Worm (Caenorhabditis elegans) whole organism, L4 larva: ENCODE results near the gene ZK792.5.
A peak's percentile ranks its signal among the peaks of the same experiment; 100 is the strongest.

Experiments used
- D1046.2 ChIP-seq: fragments of 200-800 bp; sonication (Bioruptor generic); IDR thresholded peaks from 2 replicates; pipeline ENCODE4 v1.3.6; 2022; ENCODE audit warnings: missing genetic modification characterization, missing compliant biosample characterization
- F26F4.8 ChIP-seq: fragments of 200-800 bp; sonication (Bioruptor generic); conservative IDR thresholded peaks from 2 replicates; pipeline ENCODE4 v1.3.6; 2022; ENCODE audit warnings: missing genetic modification characterization, missing compliant biosample characterization
- F44E2.7 ChIP-seq: fragments of 200-800 bp; sonication (Bioruptor generic); IDR thresholded peaks from 2 replicates; pipeline ENCODE4 v2.1.2; 2022; ENCODE audit warnings: missing genetic modification characterization, missing compliant biosample characterization
- F49E8.2 ChIP-seq: sonication (generic microtip); optimal IDR thresholded peaks from 2 replicates; lab custom pipeline; 2016; ENCODE audit warnings: missing compliant biosample characterization, mild to moderate bottlenecking, missing genetic modification characterization, borderline replicate concordance
- T26A8.4 ChIP-seq: fragments of 200-800 bp; sonication (Bioruptor generic); IDR thresholded peaks from 2 replicates; pipeline ENCODE4 v1.3.6; 2022; ENCODE audit warnings: missing genetic modification characterization, missing compliant biosample characterization
- Y105C5A.15 ChIP-seq: fragments of 200-800 bp; sonication (Bioruptor generic); IDR thresholded peaks from 2 replicates; pipeline ENCODE4 v1.3.6; 2022; ENCODE audit warnings: missing genetic modification characterization, missing compliant biosample characterization
- Y75B8A.6 ChIP-seq: fragments of 200-800 bp; sonication (Bioruptor generic); IDR thresholded peaks from 2 replicates; pipeline ENCODE4 v1.3.6; 2022; ENCODE audit warnings: missing genetic modification reagents, missing genetic modification characterization, missing compliant biosample characterization
- ZK337.2 ChIP-seq: fragments of 200-800 bp; sonication (Bioruptor generic); IDR thresholded peaks from 2 replicates; pipeline ENCODE4 v1.3.6; 2022; ENCODE audit warnings: missing genetic modification reagents, missing genetic modification characterization, missing compliant biosample characterization
- ceh-20 ChIP-seq: fragments of 200-800 bp; sonication (Bioruptor generic); IDR thresholded peaks from 2 replicates; pipeline ENCODE4 v1.3.6; 2022; ENCODE audit warnings: missing genetic modification reagents, missing genetic modification characterization, missing compliant biosample characterization
- ceh-28 ChIP-seq: fragments of 150-350 bp; optimal IDR thresholded peaks from 2 replicates; lab custom pipeline; 2014; ENCODE audit warnings: missing biosample characterization, missing genetic modification reagents, missing genetic modification characterization
- ceh-82 ChIP-seq: sonication (generic microtip); optimal IDR thresholded peaks from 2 replicates; lab custom pipeline; 2017; ENCODE audit warnings: missing biosample characterization, missing genetic modification characterization
- cey-2 ChIP-seq: sonication (generic microtip); optimal IDR thresholded peaks from 3 replicates; lab custom pipeline; 2017; ENCODE audit warnings: missing genetic modification characterization, mild to moderate bottlenecking, missing compliant biosample characterization, antibody characterized with exemption, borderline replicate concordance; ENCODE audit not compliant: insufficient read depth
- daf-16 ChIP-seq, 3 experiments: sonication (generic microtip); optimal IDR thresholded peaks; 2 replicates each; lab custom pipeline; 2016 to 2017; ENCODE audit warnings: missing genetic modification characterization in 3 of 3, missing genetic modification reagents in 3 of 3, mild to moderate bottlenecking in 2 of 3, missing compliant biosample characterization in 2 of 3, missing biosample characterization in 1 of 3, moderate library complexity in 1 of 3
- daf-8 ChIP-seq: fragments of 200-800 bp; sonication (Bioruptor generic); IDR thresholded peaks from 2 replicates; pipeline ENCODE4 v1.3.6; 2022; ENCODE audit warnings: missing genetic modification characterization, missing compliant biosample characterization
- dve-1 ChIP-seq: sonication (generic microtip); optimal IDR thresholded peaks from 2 replicates; lab custom pipeline; 2017; ENCODE audit warnings: antibody characterized with exemption, mild to moderate bottlenecking, missing genetic modification characterization, missing compliant biosample characterization; ENCODE audit not compliant: insufficient read depth
- egl-27 ChIP-seq: sonication (generic microtip); optimal IDR thresholded peaks from 3 replicates; lab custom pipeline; 2017; ENCODE audit warnings: missing biosample characterization, missing genetic modification reagents, missing genetic modification characterization
- fos-1 ChIP-seq: fragments of 150-350 bp; optimal IDR thresholded peaks from 2 replicates; lab custom pipeline; 2014; ENCODE audit warnings: missing biosample characterization, missing genetic modification characterization
- hif-1 ChIP-seq, 2 experiments: sonication (generic microtip); optimal IDR thresholded peaks; 2 replicates each; lab custom pipeline; 2016 to 2017; ENCODE audit warnings: missing compliant biosample characterization in 2 of 2, missing genetic modification characterization in 2 of 2, missing genetic modification reagents in 2 of 2, missing genotype in 2 of 2, mild to moderate bottlenecking in 1 of 2
- hlh-11 ChIP-seq: fragments of 200-800 bp; sonication (Bioruptor generic); optimal IDR thresholded peaks from 2 replicates; lab custom pipeline; 2018; ENCODE audit warnings: mild to moderate bottlenecking, missing genetic modification characterization, missing compliant biosample characterization
- hlh-30 ChIP-seq: sonication (generic microtip); optimal IDR thresholded peaks from 2 replicates; lab custom pipeline; 2017; ENCODE audit warnings: antibody characterized with exemption, mild to moderate bottlenecking, missing genetic modification characterization, missing compliant biosample characterization; ENCODE audit not compliant: insufficient read depth
- hmg-1.1 ChIP-seq: fragments of 200-800 bp; sonication (Bioruptor generic); IDR thresholded peaks from 2 replicates; pipeline ENCODE4 v1.3.6; 2022; ENCODE audit warnings: missing genetic modification reagents, missing genetic modification characterization, missing compliant biosample characterization
- lin-1 ChIP-seq: fragments of 200-800 bp; sonication (Bioruptor generic); IDR thresholded peaks from 2 replicates; pipeline ENCODE4 v1.3.6; 2022; ENCODE audit warnings: missing genetic modification reagents, missing genetic modification characterization, missing compliant biosample characterization
- lin-15B ChIP-seq: fragments of 150-350 bp; sonication (generic microtip); optimal IDR thresholded peaks from 3 replicates; lab custom pipeline; 2014; ENCODE audit warnings: missing biosample characterization, missing genetic modification characterization
- lin-29 ChIP-seq: fragments of 200-800 bp; sonication (Bioruptor generic); IDR thresholded peaks from 2 replicates; pipeline ENCODE4 v1.3.6; 2022; ENCODE audit warnings: missing genetic modification reagents, missing genetic modification characterization, missing compliant biosample characterization
- lin-38 ChIP-seq: fragments of 200-800 bp; sonication (Bioruptor generic); IDR thresholded peaks from 2 replicates; pipeline ENCODE4 v1.3.6; 2022; ENCODE audit warnings: missing genetic modification reagents, missing genetic modification characterization, missing compliant biosample characterization
- lin-39 ChIP-seq: fragments of 150-350 bp; optimal IDR thresholded peaks from 2 replicates; lab custom pipeline; 2014; ENCODE audit warnings: missing biosample characterization, missing genetic modification reagents, missing genetic modification characterization
- lsy-2 ChIP-seq, 2 experiments: fragments of 150-350 bp in 1 of 2; sonication (generic microtip) in 1 of 2; optimal IDR thresholded peaks; 2 replicates each; lab custom pipeline; 2014 to 2017; ENCODE audit warnings: missing biosample characterization in 2 of 2, missing genetic modification characterization in 2 of 2
- madf-5 ChIP-seq, 2 experiments: fragments of 200-800 bp; sonication (Bioruptor generic); IDR thresholded peaks; 2 replicates each; pipeline ENCODE4 v1.3.6; 2022; ENCODE audit warnings: missing compliant biosample characterization in 2 of 2, missing genetic modification characterization in 2 of 2
- mdl-1 ChIP-seq, 2 experiments: fragments of 150-350 bp in 1 of 2; sonication (generic microtip) in 1 of 2; optimal IDR thresholded peaks; 2 replicates each; lab custom pipeline; 2014 to 2017; ENCODE audit warnings: missing biosample characterization in 2 of 2, missing genetic modification characterization in 2 of 2
- mep-1 ChIP-seq: fragments of 150-350 bp; sonication (generic microtip); optimal IDR thresholded peaks from 3 replicates; lab custom pipeline; 2014; ENCODE audit warnings: missing biosample characterization, missing genetic modification characterization
- mxl-2 ChIP-seq: fragments of 200-800 bp; sonication (Bioruptor generic); conservative IDR thresholded peaks from 2 replicates; pipeline ENCODE4 v1.3.6; 2022; ENCODE audit warnings: missing genetic modification reagents, missing genetic modification characterization, missing compliant biosample characterization
- nhr-11 ChIP-seq: fragments of 150-350 bp; optimal IDR thresholded peaks from 2 replicates; lab custom pipeline; 2014; ENCODE audit warnings: missing biosample characterization, missing genetic modification characterization
- nhr-25 ChIP-seq: sonication (generic microtip); optimal IDR thresholded peaks from 2 replicates; lab custom pipeline; 2017; ENCODE audit warnings: missing genetic modification characterization, mild to moderate bottlenecking, missing compliant biosample characterization, antibody characterized with exemption, moderate library complexity, borderline replicate concordance; ENCODE audit not compliant: insufficient read depth
- nhr-28 ChIP-seq: fragments of 150-350 bp; optimal IDR thresholded peaks from 2 replicates; lab custom pipeline; 2014; ENCODE audit warnings: missing biosample characterization, missing genetic modification characterization
- nhr-6 ChIP-seq: fragments of 150-350 bp; optimal IDR thresholded peaks from 2 replicates; lab custom pipeline; 2014; ENCODE audit warnings: missing biosample characterization, missing genetic modification characterization
- nhr-76 ChIP-seq: fragments of 150-350 bp; optimal IDR thresholded peaks from 2 replicates; lab custom pipeline; 2014; ENCODE audit warnings: missing biosample characterization, missing genetic modification characterization
- pha-4 ChIP-seq, 2 experiments: fragments of 150-350 bp in 1 of 2; fragments of 200-800 bp in 1 of 2; sonication (Bioruptor generic) in 1 of 2; IDR thresholded peaks in 1 of 2; optimal IDR thresholded peaks in 1 of 2; 2 replicates each; pipeline versions ENCODE4 v1.3.6 to Lab custom; 2014 to 2022; ENCODE audit warnings: missing genetic modification characterization in 2 of 2, missing genetic modification reagents in 2 of 2, missing biosample characterization in 1 of 2, missing compliant biosample characterization in 1 of 2
- snpc-4 ChIP-seq: fragments of 150-350 bp; optimal IDR thresholded peaks from 2 replicates; lab custom pipeline; 2014; ENCODE audit warnings: missing biosample characterization, missing genetic modification characterization
- spr-1 ChIP-seq: sonication (generic microtip); optimal IDR thresholded peaks from 2 replicates; lab custom pipeline; 2016; ENCODE audit warnings: mild to moderate bottlenecking, missing genetic modification characterization, missing compliant biosample characterization
- unc-39 ChIP-seq: sonication (generic microtip); optimal IDR thresholded peaks from 2 replicates; lab custom pipeline; 2017; ENCODE audit warnings: missing biosample characterization, missing genetic modification characterization
- unc-62 ChIP-seq, 3 experiments: fragments of 150-350 bp in 1 of 3; sonication (generic microtip); optimal IDR thresholded peaks in 2 of 3; peaks in 1 of 3; 1 replicate in 1 of 3; 2 replicates in 2 of 3; lab custom pipeline; 2014 to 2017; ENCODE audit warnings: missing biosample characterization in 3 of 3, missing genetic modification characterization in 3 of 3, missing genetic modification reagents in 3 of 3, missing genotype in 1 of 3
- vab-7 ChIP-seq: fragments of 200-800 bp; sonication (Bioruptor generic); IDR thresholded peaks from 2 replicates; pipeline ENCODE4 v1.3.6; 2022; ENCODE audit warnings: missing genetic modification reagents, missing genetic modification characterization, missing compliant biosample characterization
- zag-1 ChIP-seq: fragments of 150-350 bp; optimal IDR thresholded peaks from 2 replicates; lab custom pipeline; 2014; ENCODE audit warnings: missing biosample characterization, missing genetic modification characterization
- zip-11 ChIP-seq: fragments of 200-800 bp; sonication (Bioruptor generic); IDR thresholded peaks from 2 replicates; pipeline ENCODE4 v1.3.6; 2022; ENCODE audit warnings: missing genetic modification characterization, missing compliant biosample characterization

ZK792.5 gene

ce11 chrIV:11636409-11636723 is 51.6 kb downstream of the ZK792.5 start, which contains the start of gene F58B3.6 (continued):
- TF ChIP-seq T26A8.4 (GFP tag; lab: Robert Waterston, UW) (no peak), D1046.2 (GFP tag; lab: Robert Waterston, UW) (no peak), fos-1 (tag; lab: Kevin White, UChicago) (no peak), nhr-28 (tag; lab: Kevin White, UChicago) (peak; percentile 72), unc-39 (tag; lab: Kevin White, UChicago) (no peak), egl-27 (tag; lab: Kevin White, UChicago) (no peak), zag-1 (tag; lab: Kevin White, UChicago) (no peak), ceh-28 (tag; lab: Kevin White, UChicago) (no peak), Y75B8A.6 (no peak), dve-1 (tag; lab: Kevin White, UChicago) (peak; percentile 83), spr-1 (no peak), mep-1 (peak; percentile 30), lin-38 (GFP tag; lab: Robert Waterston, UW) (no peak; the same call in 1 of the 2 replicates), daf-8 (GFP tag; lab: Robert Waterston, UW) (no peak), nhr-11 (tag; lab: Kevin White, UChicago) (peak; percentile 37), hmg-1.1 (GFP tag; lab: Robert Waterston, UW) (0 out of 2 replicates have a peak, but pooled peaks have one; percentile 24), ceh-82 (tag; lab: Kevin White, UChicago) (no peak), hlh-30 (peak; percentile 96), hif-1 (tag; optimal IDR thresholded peaks at IDR 0.05; lab: Kevin White, UChicago) (no peak), vab-7 (no peak), hlh-11 (tag; lab: Kevin White, UChicago) (peak; percentile 74), lin-1 (GFP tag; lab: Robert Waterston, UW) (no peak), daf-16 (GFP tag; optimal IDR thresholded peaks at IDR 0.05; lab: Kevin White, UChicago) (peak in 1 of 2 experiments; percentile 2), daf-16 (tag; optimal IDR thresholded peaks at IDR 0.05; lab: Kevin White, UChicago) (no peak), cey-2 (no peak), nhr-25 (tag; lab: Kevin White, UChicago) (no peak), mdl-1 (tag; optimal IDR thresholded peaks at IDR 0.05; lab: Kevin White, UChicago) (peak in 1 of 2 experiments; percentile 64), lin-15B (tag; lab: Kevin White, UChicago) (no peak), unc-62 (GFP tag; optimal IDR thresholded peaks at IDR 0.05 in 1 of 2; lab: Kevin White, UChicago) (no peak), unc-62 (tag; optimal IDR thresholded peaks at IDR 0.05; lab: Kevin White, UChicago) (no peak)

DNA sequence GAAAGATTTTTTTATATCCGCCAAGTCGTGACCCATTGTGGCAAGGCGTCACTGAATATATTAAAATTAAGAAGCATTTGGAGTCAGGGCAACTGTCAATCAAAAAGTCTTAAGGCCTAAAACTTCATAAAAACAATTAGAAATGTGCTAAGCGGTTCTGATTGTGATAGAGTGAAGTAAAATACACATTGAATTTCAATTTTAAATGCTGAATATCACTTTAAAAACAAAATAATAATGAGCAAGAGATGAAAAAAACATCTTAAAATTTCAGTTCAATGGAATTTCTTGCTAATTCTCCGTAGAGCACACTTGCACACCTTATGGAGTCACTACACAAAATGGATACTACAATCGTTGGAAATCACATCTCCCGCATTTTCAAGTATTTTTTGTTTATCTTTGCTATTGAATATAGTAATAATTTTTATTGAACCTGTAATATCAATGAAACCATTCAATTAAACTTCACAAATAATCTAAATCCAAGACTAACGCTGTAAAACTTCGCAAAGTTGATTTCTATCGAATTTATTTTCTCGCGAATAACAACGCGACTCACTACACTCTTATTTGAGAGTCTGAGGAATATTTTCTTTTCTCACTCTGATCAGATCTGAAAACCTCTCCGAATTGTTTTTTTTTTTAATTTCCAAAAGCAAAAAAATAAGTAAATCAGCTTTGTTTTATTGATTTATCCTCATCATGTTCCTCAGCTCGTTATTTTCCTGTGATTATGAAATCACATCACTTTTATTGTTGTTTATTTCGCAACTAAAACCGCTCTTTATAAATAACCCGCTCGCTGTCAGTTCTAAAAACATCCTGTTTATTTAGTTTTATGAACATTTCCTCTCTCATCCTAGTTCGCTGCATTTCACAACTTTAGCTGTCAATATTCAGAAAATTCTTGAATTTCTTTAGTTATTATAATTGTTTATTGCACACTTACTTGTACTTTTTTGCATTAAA is 52.2 kb downstream of the ZK792.5 start, which contains the start of gene mars-1:
TSS of gene mars-1 (minus strand) at position 51 of the 972 bp plus-strand sequence.
- no peak for TF ChIP-seq F44E2.7
- peak; percentile 64 for TF ChIP-seq hlh-11 (tag; lab: Kevin White, UChicago)
- TF ChIP-seq F26F4.8 (GFP tag; lab: Robert Waterston, UW) = no peak
- TF ChIP-seq lin-29 (GFP tag; lab: Robert Waterston, UW) = no peak
- no peak for TF ChIP-seq fos-1 (tag; lab: Kevin White, UChicago)
- no peak for TF ChIP-seq snpc-4
- peak; percentile 12 to 80 for TF ChIP-seq lsy-2 (tag; optimal IDR thresholded peaks at IDR 0.05; lab: Kevin White, UChicago)
- TF ChIP-seq nhr-25 (tag; lab: Kevin White, UChicago) = no peak
- TF ChIP-seq pha-4 (GFP tag; IDR thresholded peaks at IDR 0.05; lab: Robert Waterston, UW) = no peak
- TF ChIP-seq pha-4 (tag; optimal IDR thresholded peaks at IDR 0.05; lab: Kevin White, UChicago) = no peak
- no peak for TF ChIP-seq lin-1 (GFP tag; lab: Robert Waterston, UW)
- TF ChIP-seq zip-11 (GFP tag; lab: Robert Waterston, UW) = no peak
- no peak for TF ChIP-seq madf-5 (GFP tag; IDR thresholded peaks at IDR 0.05; lab: Robert Waterston, UW)
- peak; percentile 41 for TF ChIP-seq nhr-28 (tag; lab: Kevin White, UChicago)
- TF ChIP-seq ceh-20 (GFP tag; lab: Robert Waterston, UW) = no peak
- peak in 1 of 2 experiments; percentile 50 for TF ChIP-seq daf-16 (GFP tag; optimal IDR thresholded peaks at IDR 0.05; lab: Kevin White, UChicago)
- peak; percentile 55 for TF ChIP-seq daf-16 (tag; optimal IDR thresholded peaks at IDR 0.05; lab: Kevin White, UChicago)
- no peak for TF ChIP-seq ZK337.2 (GFP tag; lab: Robert Waterston, UW)
- TF ChIP-seq lin-39 (tag; lab: Kevin White, UChicago) = no peak
- TF ChIP-seq Y105C5A.15 = no peak
- TF ChIP-seq lin-15B (tag; lab: Kevin White, UChicago) = no peak
- no peak for TF ChIP-seq nhr-76 (tag; lab: Kevin White, UChicago)
- TF ChIP-seq nhr-11 (tag; lab: Kevin White, UChicago) = peak; percentile 66
- TF ChIP-seq mxl-2 (GFP tag; lab: Robert Waterston, UW) = no peak
- TF ChIP-seq nhr-6 (tag; lab: Kevin White, UChicago) = no peak
- no peak for TF ChIP-seq daf-8 (GFP tag; lab: Robert Waterston, UW)
- TF ChIP-seq F49E8.2 = no peak
